Fruit fly (Drosophila melanogaster): Measurements from ENCODE around the gene muc.

muc gene

dm6 chr2L:7437325-7437707 is 10.7 kb downstream of the muc start, which contains the start of gene CG5973 (continued):
- no peak for TF ChIP-seq CG4617 (GFP tag; optimal IDR thresholded peaks at IDR 0.05; ENCODE audit: borderline replicate concordance)
- TF ChIP-seq onecut (GFP tag; IDR thresholded peaks at IDR 0.05), result peak; percentile 25; the same call in 1 of the 2 replicates
- no peak for TF ChIP-seq bcd (GFP tag; optimal IDR thresholded peaks at IDR 0.05)
- TF ChIP-seq NFAT (GFP tag; IDR thresholded peaks at IDR 0.05), result no peak
- TF ChIP-seq oc (tag; optimal IDR thresholded peaks at IDR 0.05), result no peak
- no peak for TF ChIP-seq Myb (GFP tag; optimal IDR thresholded peaks at IDR 0.05)
- TF ChIP-seq CG8944 (GFP tag; optimal IDR thresholded peaks at IDR 0.05), result no peak
- TF ChIP-seq pho (GFP tag; optimal IDR thresholded peaks at IDR 0.05), result no peak
- TF ChIP-seq stc (GFP tag; IDR thresholded peaks at IDR 0.05), result 0 out of 2 replicates have a peak, but pooled peaks have one; percentile 35
- TF ChIP-seq sc (optimal IDR thresholded peaks at IDR 0.05), result no peak
- TF ChIP-seq sc (GFP tag; optimal IDR thresholded peaks at IDR 0.05), result no peak
- peak; percentile 34; the same call in 1 of the 2 replicates for TF ChIP-seq CG42726 (GFP tag; IDR thresholded peaks at IDR 0.05; ENCODE audit: partially characterized antibody)
- TF ChIP-seq Nf-YA (GFP tag; IDR thresholded peaks at IDR 0.05), result no peak
- no peak for TF ChIP-seq CG10209 (GFP tag; optimal IDR thresholded peaks at IDR 0.05)
- no peak for TF ChIP-seq Rx (GFP tag; IDR thresholded peaks at IDR 0.05)
- TF ChIP-seq Nf-YC (tag; optimal IDR thresholded peaks at IDR 0.05), result no peak
- TF ChIP-seq CG1647 (GFP tag; optimal IDR thresholded peaks at IDR 0.05), result no peak
- TF ChIP-seq Hey (tag; optimal IDR thresholded peaks at IDR 0.05), result no peak
- no peak for TF ChIP-seq bab2 (GFP tag; optimal IDR thresholded peaks at IDR 0.05)
- TF ChIP-seq Meics (GFP tag; optimal IDR thresholded peaks at IDR 0.05), result no peak
- TF ChIP-seq CG17328 (GFP tag; IDR thresholded peaks at IDR 0.05), result 0 out of 2 replicates have a peak, but pooled peaks have one; percentile 9
- TF ChIP-seq CG18262 (tag; optimal IDR thresholded peaks at IDR 0.05), result no peak
- no peak for TF ChIP-seq chm (GFP tag; IDR thresholded peaks at IDR 0.05)
- no peak for TF ChIP-seq TFAM (GFP tag; optimal IDR thresholded peaks at IDR 0.05)
- no peak for TF ChIP-seq CG2116 (GFP tag; optimal IDR thresholded peaks at IDR 0.05)
- no peak for TF ChIP-seq al (GFP tag; IDR thresholded peaks at IDR 0.05)
- no peak for TF ChIP-seq Hr78 (GFP tag; optimal IDR thresholded peaks at IDR 0.05)
- TF ChIP-seq CG7963 (GFP tag; IDR thresholded peaks at IDR 0.05; ENCODE audit: partially characterized antibody), result no peak
- no peak for TF ChIP-seq Deaf1 (tag; optimal IDR thresholded peaks at IDR 0.05)
- TF ChIP-seq CG2202 (tag; optimal IDR thresholded peaks at IDR 0.05), result no peak
- TF ChIP-seq fd3F (GFP tag; optimal IDR thresholded peaks at IDR 0.05), result no peak
- TF ChIP-seq CG8765 (GFP tag; IDR thresholded peaks at IDR 0.05), result no peak
- no peak for TF ChIP-seq gcm (GFP tag; optimal IDR thresholded peaks at IDR 0.05)
- TF ChIP-seq CG2875 (GFP tag; optimal IDR thresholded peaks at IDR 0.05), result no peak
- TF ChIP-seq Ptx1 (GFP tag; IDR thresholded peaks at IDR 0.05), result no peak
- TF ChIP-seq HLHmδ (GFP tag; optimal IDR thresholded peaks at IDR 0.05), result no peak
- TF ChIP-seq CG12236 (GFP tag; optimal IDR thresholded peaks at IDR 0.05), result no peak
- TF ChIP-seq Atf-2 (GFP tag; optimal IDR thresholded peaks at IDR 0.05), result no peak
- TF ChIP-seq nom (GFP tag; optimal IDR thresholded peaks at IDR 0.05), result peak; percentile 53
- no peak for TF ChIP-seq sd (tag; optimal IDR thresholded peaks at IDR 0.05)
- TF ChIP-seq zfh1 (GFP tag; IDR thresholded peaks at IDR 0.05), result no peak
- no peak for TF ChIP-seq CG13424 (tag; optimal IDR thresholded peaks at IDR 0.05)
- TF ChIP-seq CG31224 (GFP tag; IDR thresholded peaks at IDR 0.05), result no peak
- TF ChIP-seq klu (GFP tag; IDR thresholded peaks at IDR 0.05), result no peak
- TF ChIP-seq Xrp1 (GFP tag; IDR thresholded peaks at IDR 0.05), result no peak
- no peak for TF ChIP-seq Drgx (GFP tag; IDR thresholded peaks at IDR 0.05)
- no peak for TF ChIP-seq ap (GFP tag; IDR thresholded peaks at IDR 0.05)
- TF ChIP-seq CG3281 (GFP tag; optimal IDR thresholded peaks at IDR 0.05), result no peak
- TF ChIP-seq CG2889 (GFP tag; IDR thresholded peaks at IDR 0.05), result no peak
- TF ChIP-seq CG12155 (GFP tag; optimal IDR thresholded peaks at IDR 0.05), result no peak
- TF ChIP-seq sob (GFP tag; IDR thresholded peaks at IDR 0.05), result no peak
- no peak for TF ChIP-seq inv (GFP tag; IDR thresholded peaks at IDR 0.05; ENCODE audit: partially characterized antibody)

Measured in whole organism, embryonic.